Worm (Caenorhabditis elegans) whole organism, mixed stage, embryonic: ENCODE measurements around the gene cnc-10.

Experiments
- M03D4.4 ChIP-seq: sonication (generic microtip); optimal IDR thresholded peaks from 2 replicates; lab custom pipeline; 2017; ENCODE audit warnings: mild to moderate bottlenecking, missing genetic modification characterization, missing compliant biosample characterization
- blmp-1 ChIP-seq: fragments of 150-350 bp; optimal IDR thresholded peaks from 2 replicates; lab custom pipeline; 2014; ENCODE audit warnings: missing biosample characterization, missing genetic modification characterization
- ceh-43 ChIP-seq: fragments of 200-800 bp; sonication (Bioruptor generic); optimal IDR thresholded peaks from 2 replicates; lab custom pipeline; 2018; ENCODE audit warnings: mild to moderate bottlenecking, missing genetic modification characterization, moderate library complexity, missing compliant biosample characterization
- ceh-83 ChIP-seq: fragments of 200-800 bp; sonication (Bioruptor generic); optimal IDR thresholded peaks from 2 replicates; lab custom pipeline; 2018; ENCODE audit warnings: mild to moderate bottlenecking, missing genetic modification characterization, missing compliant biosample characterization
- ces-1 ChIP-seq: fragments of 150-350 bp; optimal IDR thresholded peaks from 2 replicates; lab custom pipeline; 2014; ENCODE audit warnings: missing biosample characterization, missing genetic modification reagents, missing genetic modification characterization
- cnd-1 ChIP-seq: fragments of 200-800 bp; sonication (Bioruptor generic); optimal IDR thresholded peaks from 2 replicates; lab custom pipeline; 2018; ENCODE audit warnings: mild to moderate bottlenecking, missing genetic modification characterization, missing compliant biosample characterization
- drap-1 ChIP-seq: fragments of 200-800 bp; sonication (Bioruptor generic); optimal IDR thresholded peaks from 3 replicates; lab custom pipeline; 2018; ENCODE audit warnings: mild to moderate bottlenecking, missing genetic modification characterization, missing compliant biosample characterization
- elt-1 ChIP-seq: sonication (generic microtip); optimal IDR thresholded peaks from 2 replicates; lab custom pipeline; 2017; ENCODE audit warnings: missing genetic modification characterization, mild to moderate bottlenecking, missing compliant biosample characterization, antibody characterized with exemption, moderate library complexity, borderline replicate concordance; ENCODE audit not compliant: insufficient read depth
- elt-3 ChIP-seq: fragments of 150-350 bp; optimal IDR thresholded peaks from 2 replicates; lab custom pipeline; 2014; ENCODE audit warnings: missing biosample characterization, missing genetic modification characterization
- flh-1 ChIP-seq: fragments of 200-800 bp; sonication (Bioruptor generic); optimal IDR thresholded peaks from 2 replicates; lab custom pipeline; 2018; ENCODE audit warnings: mild to moderate bottlenecking, missing genetic modification characterization, moderate library complexity, missing compliant biosample characterization
- ham-2 ChIP-seq: fragments of 200-800 bp; sonication (Bioruptor generic); optimal IDR thresholded peaks from 2 replicates; lab custom pipeline; 2018; ENCODE audit warnings: mild to moderate bottlenecking, missing genetic modification characterization, missing compliant biosample characterization
- hlh-1 ChIP-seq: fragments of 150-350 bp; optimal IDR thresholded peaks from 2 replicates; lab custom pipeline; 2014; ENCODE audit warnings: missing biosample characterization, missing genetic modification reagents, missing genetic modification characterization
- lin-13 ChIP-seq: fragments of 150-350 bp; optimal IDR thresholded peaks from 2 replicates; lab custom pipeline; 2014; ENCODE audit warnings: missing biosample characterization, missing genetic modification characterization
- lin-32 ChIP-seq: fragments of 200-800 bp; sonication (Bioruptor generic); optimal IDR thresholded peaks from 2 replicates; lab custom pipeline; 2018; ENCODE audit warnings: mild to moderate bottlenecking, missing genetic modification characterization, missing compliant biosample characterization
- lsy-2 ChIP-seq: fragments of 150-350 bp; optimal IDR thresholded peaks from 2 replicates; lab custom pipeline; 2014; ENCODE audit warnings: missing biosample characterization, missing genetic modification characterization
- mab-5 ChIP-seq: fragments of 150-350 bp; optimal IDR thresholded peaks from 2 replicates; lab custom pipeline; 2014; ENCODE audit warnings: missing biosample characterization, missing genetic modification characterization
- mep-1 ChIP-seq: fragments of 150-350 bp; optimal IDR thresholded peaks from 2 replicates; lab custom pipeline; 2017; ENCODE audit warnings: missing biosample characterization, missing genetic modification reagents, missing genetic modification characterization, inconsistent platforms
- mls-2 ChIP-seq: sonication (generic microtip); optimal IDR thresholded peaks from 2 replicates; lab custom pipeline; 2016; ENCODE audit warnings: mild to moderate bottlenecking, missing genetic modification characterization, moderate library complexity, missing compliant biosample characterization
- nhr-12 ChIP-seq: fragments of 150-350 bp; optimal IDR thresholded peaks from 2 replicates; lab custom pipeline; 2014; ENCODE audit warnings: missing biosample characterization, missing genetic modification characterization
- nhr-2 ChIP-seq: fragments of 150-350 bp; optimal IDR thresholded peaks from 2 replicates; lab custom pipeline; 2014; ENCODE audit warnings: missing biosample characterization, missing genetic modification characterization
- nhr-237 ChIP-seq: fragments of 150-350 bp; optimal IDR thresholded peaks from 2 replicates; lab custom pipeline; 2014; ENCODE audit warnings: missing biosample characterization, missing genetic modification characterization
- snpc-4 ChIP-seq: fragments of 150-350 bp; optimal IDR thresholded peaks from 2 replicates; lab custom pipeline; 2014; ENCODE audit warnings: missing biosample characterization, missing genetic modification characterization
- tbx-8 ChIP-seq: fragments of 200-800 bp; sonication (Bioruptor generic); optimal IDR thresholded peaks from 2 replicates; lab custom pipeline; 2018; ENCODE audit warnings: mild to moderate bottlenecking, missing genetic modification characterization, moderate library complexity, missing compliant biosample characterization
- unc-39 ChIP-seq: fragments of 150-350 bp; optimal IDR thresholded peaks from 2 replicates; lab custom pipeline; 2014; ENCODE audit warnings: missing biosample characterization, missing genetic modification characterization
- zip-8 ChIP-seq: fragments of 150-350 bp; optimal IDR thresholded peaks from 2 replicates; lab custom pipeline; 2014; ENCODE audit warnings: missing biosample characterization, missing genetic modification characterization
- ztf-11 ChIP-seq: fragments of 150-350 bp; optimal IDR thresholded peaks from 2 replicates; lab custom pipeline; 2014; ENCODE audit warnings: missing biosample characterization, missing genetic modification characterization

Gene cnc-10

ce11 chrV:11201826-11202565, 19.0 kb downstream of the cnc-10 start, which contains the start of gene K10D6.4:
TSS of gene K10D6.4 (plus strand) at chrV:11201925.
- no peak for TF ChIP-seq nhr-2 (tag; lab: Kevin White, UChicago)
- TF ChIP-seq blmp-1 (tag; lab: Kevin White, UChicago), result no peak
- TF ChIP-seq nhr-12 (tag; lab: Kevin White, UChicago), result no peak
- TF ChIP-seq hlh-1, result no peak
- TF ChIP-seq mab-5, result no peak
- no peak for TF ChIP-seq nhr-237 (tag; lab: Kevin White, UChicago)
- TF ChIP-seq elt-3 (tag; lab: Kevin White, UChicago), result no peak
- TF ChIP-seq flh-1, result no peak
- TF ChIP-seq mep-1 (tag; lab: Kevin White, UChicago), result no peak
- no peak for TF ChIP-seq zip-8
- TF ChIP-seq lin-13 (tag; lab: Kevin White, UChicago), result no peak
- no peak for TF ChIP-seq snpc-4
- no peak for TF ChIP-seq lin-32 (GFP tag; lab: Kevin White, UChicago)
- no peak for TF ChIP-seq cnd-1

- no peak for TF ChIP-seq M03D4.4 (tag; lab: Kevin White, UChicago)
- TF ChIP-seq ham-2 (GFP tag; lab: Kevin White, UChicago), result no peak
- no peak for TF ChIP-seq mls-2 (tag; lab: Kevin White, UChicago)
- TF ChIP-seq blmp-1 (tag; lab: Kevin White, UChicago), result no peak
These were observed 21.4 kb downstream of the cnc-10 start for ce11 chrV:11204452-11204851.

- TF ChIP-seq zip-8 (peak; percentile 93), lin-32 (GFP tag; lab: Kevin White, UChicago) (no peak), mab-5 (no peak), cnd-1 (no peak), nhr-2 (tag; lab: Kevin White, UChicago) (peak; percentile 85)
These were observed 23.4 kb downstream of the cnc-10 start for ce11 chrV:11206467-11206866.

- TF ChIP-seq ces-1 (GFP tag; lab: Kevin White, UChicago), result peak; percentile 19
- no peak for TF ChIP-seq snpc-4
- TF ChIP-seq unc-39 (tag; lab: Kevin White, UChicago), result no peak
These were observed 26.6 kb downstream of the cnc-10 start for ce11 chrV:11209452-11210188.

ce11 chrV:11211323-11211722, 28.3 kb downstream of the cnc-10 start:
- TF ChIP-seq tbx-8, result no peak
- TF ChIP-seq mab-5, result no peak
- TF ChIP-seq ces-1 (GFP tag; lab: Kevin White, UChicago), result no peak
- no peak for TF ChIP-seq nhr-2 (tag; lab: Kevin White, UChicago)
- no peak for TF ChIP-seq zip-8

- TF ChIP-seq mls-2 (tag; lab: Kevin White, UChicago) (no peak), lsy-2 (tag; lab: Kevin White, UChicago) (no peak), ztf-11 (tag; lab: Kevin White, UChicago) (no peak), snpc-4 (no peak), tbx-8 (no peak), ceh-83 (no peak), zip-8 (no peak), mab-5 (no peak), ceh-43 (GFP tag; lab: Kevin White, UChicago) (no peak), nhr-12 (tag; lab: Kevin White, UChicago) (no peak), nhr-2 (tag; lab: Kevin White, UChicago) (no peak), drap-1 (GFP tag; lab: Kevin White, UChicago) (no peak), lin-13 (tag; lab: Kevin White, UChicago) (no peak), mep-1 (tag; lab: Kevin White, UChicago) (no peak), elt-1 (tag; lab: Kevin White, UChicago) (no peak), elt-3 (tag; lab: Kevin White, UChicago) (no peak)
These were observed 31.5 kb downstream of the cnc-10 start for ce11 chrV:11214569-11214968.
